Worm (Caenorhabditis elegans) whole organism, L2 larva: ENCODE measurements around the gene aexr-2.

Experiments used
- alr-1 ChIP-seq: fragments of 150-350 bp; optimal IDR thresholded peaks from 2 replicates; lab custom pipeline; 2014; ENCODE audit warnings: missing biosample characterization, missing genetic modification characterization
- ceh-82 ChIP-seq: fragments of 150-350 bp; optimal IDR thresholded peaks from 2 replicates; lab custom pipeline; 2014; ENCODE audit warnings: missing biosample characterization, missing genetic modification characterization
- elt-3 ChIP-seq: sonication (generic microtip); optimal IDR thresholded peaks from 2 replicates; lab custom pipeline; 2017; ENCODE audit warnings: missing biosample characterization, missing genetic modification characterization
- mab-5 ChIP-seq: fragments of 150-350 bp; optimal IDR thresholded peaks from 2 replicates; lab custom pipeline; 2014; ENCODE audit warnings: missing biosample characterization, missing genetic modification characterization
- nhr-23 ChIP-seq: fragments of 150-350 bp; optimal IDR thresholded peaks from 2 replicates; lab custom pipeline; 2014; ENCODE audit warnings: missing biosample characterization, missing genetic modification reagents, missing genetic modification characterization
- nhr-77 ChIP-seq: fragments of 150-350 bp; optimal IDR thresholded peaks from 2 replicates; lab custom pipeline; 2014; ENCODE audit warnings: missing biosample characterization, missing genetic modification characterization
- sem-4 ChIP-seq: fragments of 150-350 bp; optimal IDR thresholded peaks from 2 replicates; lab custom pipeline; 2014; ENCODE audit warnings: missing biosample characterization, missing genetic modification reagents, missing genetic modification characterization
- unc-62 ChIP-seq: fragments of 150-350 bp; optimal IDR thresholded peaks from 2 replicates; lab custom pipeline; 2014; ENCODE audit warnings: missing biosample characterization, missing genetic modification reagents, missing genetic modification characterization
- zag-1 ChIP-seq: fragments of 150-350 bp; optimal IDR thresholded peaks from 2 replicates; lab custom pipeline; 2014; ENCODE audit warnings: missing biosample characterization, missing genetic modification characterization

ce11 chrX:6609251-6609650 lies 22.1 kb downstream of the aexr-2 start:
- TF ChIP-seq elt-3, result no peak
- no peak for TF ChIP-seq mab-5 (tag; lab: Kevin White, UChicago)
- no peak for TF ChIP-seq nhr-77
- TF ChIP-seq unc-62, result no peak
- no peak for TF ChIP-seq ceh-82 (tag; lab: Kevin White, UChicago)
- no peak for TF ChIP-seq zag-1 (tag; lab: Kevin White, UChicago)
- no peak for TF ChIP-seq nhr-23 (tag; lab: Kevin White, UChicago)
- TF ChIP-seq sem-4, result no peak
- TF ChIP-seq alr-1 (tag; lab: Kevin White, UChicago), result no peak
